Worm (Caenorhabditis elegans): ENCODE measurements around the gene C29F5.8.
A peak's percentile ranks its signal among the peaks of the same experiment; 100 is the strongest.

Gene C29F5.8

DNA sequence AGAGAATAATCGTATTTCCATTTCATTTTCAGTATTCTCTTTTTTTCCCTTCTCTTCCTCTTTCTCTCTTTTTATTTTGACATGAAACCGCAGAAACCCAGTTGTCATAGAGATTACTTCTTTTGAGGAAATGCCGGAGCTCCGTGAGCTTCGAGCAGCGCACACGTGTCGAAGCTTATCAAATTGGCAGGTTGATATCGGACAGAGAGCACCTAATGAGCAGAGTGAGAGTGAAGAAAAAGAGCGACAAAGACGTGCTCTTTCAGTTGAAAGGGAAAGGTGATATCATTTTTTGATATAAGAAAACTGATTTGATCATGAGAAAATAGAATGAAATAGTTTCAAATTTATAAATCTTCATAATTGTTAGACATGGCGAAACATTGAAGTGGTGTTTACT, 29.1 kb downstream of the C29F5.8 start, which contains the start of gene C32D5.14 (continued):
- TF ChIP-seq attf-6 (GFP tag; IDR thresholded peaks at IDR 0.05), result no peak
- peak; percentile 61 for TF ChIP-seq nhr-80 (tag; optimal IDR thresholded peaks at IDR 0.05)
- TF ChIP-seq tbp1 (GFP tag; optimal IDR thresholded peaks at IDR 0.05), result no peak
- no peak for TF ChIP-seq mel-28 (tag; optimal IDR thresholded peaks at IDR 0.05; ENCODE audit: borderline replicate concordance)
- TF ChIP-seq nhr-27 (tag; optimal IDR thresholded peaks at IDR 0.05), result no peak
- no peak for TF ChIP-seq snpc-3.4 (tag; optimal IDR thresholded peaks at IDR 0.05)
- no peak for TF ChIP-seq zfh-2 (GFP tag; conservative IDR thresholded peaks at IDR 0.05)
- TF ChIP-seq snpc-1.3 (tag; optimal IDR thresholded peaks at IDR 0.05; ENCODE audit: insufficient read depth), result no peak
- no peak for TF ChIP-seq ceh-91 (GFP tag; IDR thresholded peaks at IDR 0.05)
- TF ChIP-seq T26A5.8 (tag; optimal IDR thresholded peaks at IDR 0.05), result no peak
- no peak for TF ChIP-seq pha-4 (tag; optimal IDR thresholded peaks at IDR 0.05)
- no peak for TF ChIP-seq somi-1 (GFP tag; optimal IDR thresholded peaks at IDR 0.05)

DNA sequence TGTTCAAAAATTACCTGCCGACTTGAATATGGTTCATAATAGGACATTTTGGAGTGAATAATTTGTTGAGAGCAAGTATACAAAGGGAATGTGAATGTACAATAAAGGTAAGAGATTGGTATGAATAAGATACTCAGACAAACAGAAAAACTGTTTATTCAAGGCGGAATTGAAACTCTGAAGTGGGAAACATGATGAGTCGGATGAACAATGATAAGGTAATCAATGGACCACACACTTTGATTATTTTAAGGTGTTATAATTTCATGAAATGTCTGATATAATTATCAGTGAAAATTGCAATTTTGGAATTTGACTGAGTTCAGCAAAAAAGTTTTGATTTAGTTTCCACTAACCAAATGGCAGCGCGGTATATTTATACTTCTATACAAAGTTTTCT, 33.3 kb downstream of the C29F5.8 start:
- no peak for TF ChIP-seq aptf-3 (GFP tag; IDR thresholded peaks at IDR 0.05)
- no peak for TF ChIP-seq F57A8.1 (GFP tag; optimal IDR thresholded peaks at IDR 0.05)
- TF ChIP-seq C17E4.6 (GFP tag; IDR thresholded peaks at IDR 0.05), result no peak
- no peak for TF ChIP-seq lin-54 (GFP tag; optimal IDR thresholded peaks at IDR 0.05)
- no peak for TF ChIP-seq egrh-3 (GFP tag; IDR thresholded peaks at IDR 0.05)
- no peak for TF ChIP-seq K11D2.4 (GFP tag; IDR thresholded peaks at IDR 0.05)
- TF ChIP-seq pbrm-1 (GFP tag; IDR thresholded peaks at IDR 0.05), result no peak
- no peak for TF ChIP-seq C06A6.2 (GFP tag; conservative IDR thresholded peaks at IDR 0.05)
- TF ChIP-seq B0261.1 (tag; optimal IDR thresholded peaks at IDR 0.05), result no peak
- TF ChIP-seq madf-10 (tag; optimal IDR thresholded peaks at IDR 0.05), result no peak
- no peak for TF ChIP-seq nfya-1 (tag; optimal IDR thresholded peaks at IDR 0.05; ENCODE audit: borderline replicate concordance, insufficient read depth)
- TF ChIP-seq bed-1 (GFP tag; IDR thresholded peaks at IDR 0.05), result no peak
- no peak for TF ChIP-seq lin-26 (GFP tag; IDR thresholded peaks at IDR 0.05)
- no peak for TF ChIP-seq ceh-27 (GFP tag; optimal IDR thresholded peaks at IDR 0.05)
- no peak for TF ChIP-seq snpc-1.1 (tag; optimal IDR thresholded peaks at IDR 0.05; ENCODE audit: insufficient read depth)
- TF ChIP-seq lir-1 (GFP tag; conservative IDR thresholded peaks at IDR 0.05), result no peak
- no peak for TF ChIP-seq F22D6.2 (tag; optimal IDR thresholded peaks at IDR 0.05)
- TF ChIP-seq ztf-18 (tag; optimal IDR thresholded peaks at IDR 0.05), result no peak
- no peak for TF ChIP-seq Y53F4B.3 (GFP tag; IDR thresholded peaks at IDR 0.05)
- no peak for TF ChIP-seq nhr-80 (tag; optimal IDR thresholded peaks at IDR 0.05)

DNA sequence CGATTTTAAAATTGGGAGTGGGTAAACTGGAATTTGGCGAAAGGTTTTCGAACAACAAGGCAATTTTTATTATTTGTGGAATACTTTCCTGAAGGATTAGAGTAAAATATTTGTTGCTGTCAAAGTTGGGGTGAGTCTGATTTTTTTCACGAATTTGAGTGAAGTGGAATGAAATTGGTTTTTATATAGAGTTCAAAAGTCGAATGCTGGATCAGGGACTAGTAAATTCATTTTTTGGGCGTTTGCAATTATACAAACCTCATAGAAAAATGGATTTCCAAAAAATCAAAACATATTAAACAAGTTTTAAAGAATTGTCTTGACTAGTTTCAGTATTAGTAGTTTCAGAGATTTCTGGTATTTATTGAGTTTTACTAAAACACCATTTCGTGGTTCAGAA, 33.7 kb downstream of the C29F5.8 start, which contains the start of gene C32D5.7:
TSS of gene C32D5.7 (minus strand) at position 101 of the 400 bp plus-strand sequence.
- TF ChIP-seq atf-7 (tag; optimal IDR thresholded peaks at IDR 0.05), result no peak
- TF ChIP-seq nfyb-1 (GFP tag; IDR thresholded peaks at IDR 0.05), result no peak
- TF ChIP-seq somi-1 (GFP tag; optimal IDR thresholded peaks at IDR 0.05), result no peak
- TF ChIP-seq hlh-12 (tag; optimal IDR thresholded peaks at IDR 0.05), result no peak
- TF ChIP-seq attf-5 (GFP tag; optimal IDR thresholded peaks at IDR 0.05), result no peak
- no peak for TF ChIP-seq Y53G8AR.9 (GFP tag; conservative IDR thresholded peaks at IDR 0.05)
- TF ChIP-seq nhr-27 (tag; optimal IDR thresholded peaks at IDR 0.05), result no peak
- TF ChIP-seq hsf-1 (GFP tag; IDR thresholded peaks at IDR 0.05), result no peak
- no peak for TF ChIP-seq sdz-38 (tag; optimal IDR thresholded peaks at IDR 0.05)
- no peak for TF ChIP-seq let-526 (GFP tag; IDR thresholded peaks at IDR 0.05)
- TF ChIP-seq Y67H2A.10 (GFP tag; conservative IDR thresholded peaks at IDR 0.05), result no peak
- TF ChIP-seq pbrm-1 (GFP tag; IDR thresholded peaks at IDR 0.05), result no peak

Measured in whole organism, young adult.